Worm (Caenorhabditis elegans) whole organism, dauer: ENCODE measurements around the gene vig-1.

Experiments used
- unc-62 ChIP-seq: sonication (generic microtip); optimal IDR thresholded peaks from 2 replicates; lab custom pipeline; 2017; ENCODE audit warnings: missing biosample characterization, missing genetic modification reagents, missing genetic modification characterization

The vig-1 gene

DNA sequence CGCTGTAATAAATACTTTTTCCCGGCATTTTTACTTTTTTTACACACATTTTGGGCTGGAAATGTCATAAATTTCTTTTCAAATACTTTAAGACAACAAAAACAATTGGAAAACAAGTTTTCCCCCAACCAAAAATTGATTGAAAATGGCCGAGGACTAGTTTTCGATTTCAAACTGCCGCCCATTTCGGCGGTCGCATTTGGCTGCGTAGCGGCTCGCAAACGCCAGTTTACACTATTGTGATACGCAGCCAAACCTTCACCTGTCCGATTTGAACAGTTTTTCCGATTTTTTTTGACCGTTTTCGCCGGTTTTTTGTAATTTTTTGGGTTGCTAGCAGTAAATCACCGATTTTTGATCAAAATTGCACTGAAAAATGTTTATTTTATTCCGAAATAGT, 425 bp upstream of the vig-1 start:
- TF ChIP-seq unc-62 (GFP tag; lab: Kevin White, UChicago) = no peak

DNA sequence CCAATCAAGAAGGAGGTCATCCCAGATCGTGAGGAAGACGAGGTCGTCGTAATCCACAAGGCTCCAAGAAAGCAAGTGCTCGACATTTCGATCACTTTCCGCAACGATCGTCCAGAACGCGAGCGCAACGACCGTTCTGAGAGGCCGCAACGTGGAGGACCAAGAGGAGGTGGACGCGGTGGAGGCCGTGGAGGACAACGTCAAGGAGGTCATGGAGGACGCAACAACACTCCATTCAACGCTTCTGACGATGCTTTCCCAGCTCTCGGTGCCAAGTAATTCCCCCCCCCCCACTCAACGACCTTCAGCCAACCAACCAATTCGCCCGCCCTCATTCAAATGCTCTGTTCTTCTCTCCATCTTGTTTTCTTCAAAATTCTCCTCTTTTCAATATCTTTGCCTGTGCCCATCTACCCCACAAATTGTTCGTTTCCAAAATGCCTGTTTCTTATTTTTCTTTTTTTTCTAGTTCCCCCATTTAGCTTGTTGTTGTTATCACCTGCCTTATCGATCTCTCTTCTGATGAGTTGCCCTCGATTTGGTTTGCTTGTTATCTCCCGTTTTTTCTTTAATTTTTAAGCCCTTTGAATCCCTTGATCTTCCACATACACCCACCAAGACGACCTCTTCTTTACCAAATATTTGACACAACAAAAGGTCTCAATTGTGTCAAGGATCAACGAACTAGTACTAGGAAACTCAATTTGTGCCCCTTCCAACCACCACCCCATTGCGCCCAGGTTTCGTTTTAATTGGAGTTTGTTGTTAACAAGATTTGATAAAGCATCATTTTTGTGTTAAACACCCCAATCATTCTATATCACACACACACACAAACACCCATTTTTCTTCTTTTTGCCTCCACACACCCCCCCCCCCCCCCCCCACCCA, 1.7 kb downstream of the vig-1 start:
- TF ChIP-seq unc-62 (GFP tag; lab: Kevin White, UChicago) = no peak

ce11 chrII:1323190-1323651, 2.4 kb downstream of the vig-1 start:
- no peak for TF ChIP-seq unc-62 (GFP tag; lab: Kevin White, UChicago)

ce11 chrII:1324017-1324416, 3.2 kb downstream of the vig-1 start:
- no peak for TF ChIP-seq unc-62 (GFP tag; lab: Kevin White, UChicago)

DNA sequence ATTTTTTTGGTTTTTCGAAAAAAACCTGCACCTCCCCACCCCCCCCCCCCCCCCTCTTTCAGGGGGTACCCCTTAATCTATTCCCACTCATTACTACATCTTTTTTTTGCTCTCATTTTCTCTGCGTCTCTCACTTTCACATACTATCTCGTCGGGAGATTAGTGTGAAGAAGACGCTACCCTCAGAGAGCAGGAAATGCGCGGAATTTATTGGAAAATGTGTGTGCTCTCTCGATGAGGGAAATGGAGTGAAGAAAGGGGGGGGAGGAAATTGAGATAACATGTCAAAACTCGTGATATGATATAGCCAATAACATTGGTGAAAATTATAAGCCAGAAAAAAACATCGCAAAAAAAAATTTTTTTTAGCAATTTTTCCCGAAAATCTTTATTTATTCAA, 4.8 kb downstream of the vig-1 start:
- no peak for TF ChIP-seq unc-62 (GFP tag; lab: Kevin White, UChicago)

DNA sequence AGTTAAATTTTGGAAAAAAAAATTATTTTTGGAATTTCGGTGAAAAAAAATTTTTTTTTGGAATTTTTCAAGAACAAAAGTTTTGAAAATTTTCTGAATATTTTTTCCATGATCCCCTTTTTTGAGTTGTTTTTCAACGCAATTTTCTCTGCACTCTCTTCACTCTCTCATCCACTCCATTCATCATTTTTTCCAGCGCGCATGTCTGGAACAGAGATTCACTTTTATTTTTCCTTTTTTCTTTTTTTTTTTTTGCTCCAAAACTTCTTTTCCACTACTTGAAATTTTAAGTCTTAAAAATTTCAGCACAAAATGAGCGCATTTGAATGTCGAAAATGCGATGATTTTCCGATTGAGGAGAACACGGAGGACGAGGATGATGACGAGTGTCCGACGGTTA, 5.9 kb downstream of the vig-1 start, which contains the start of gene jip-1:
TSS of gene jip-1 (plus strand) at position 301 of the 400 bp plus-strand sequence.
- TF ChIP-seq unc-62 (GFP tag; lab: Kevin White, UChicago) = no peak

DNA sequence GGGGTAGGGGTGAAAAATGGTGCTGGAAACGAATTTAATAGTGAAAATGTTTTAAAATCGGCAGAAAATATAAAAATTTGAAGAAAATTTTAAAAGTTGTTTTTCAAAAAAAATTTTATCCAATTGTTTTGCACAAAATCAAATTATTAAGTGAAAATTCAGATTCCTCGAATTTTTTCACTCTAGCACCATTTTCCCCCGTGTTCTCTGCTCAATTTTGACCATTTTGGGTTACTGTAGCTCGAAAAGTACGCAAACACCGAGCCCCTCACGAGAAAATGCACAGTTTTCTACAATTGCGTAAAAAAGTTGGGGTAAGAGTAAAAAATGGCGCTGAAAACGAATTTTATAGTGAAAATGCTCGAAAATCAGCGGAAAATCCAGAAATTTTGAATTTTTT, 9.1 kb downstream of the vig-1 start:
- TF ChIP-seq unc-62 (GFP tag; lab: Kevin White, UChicago) = no peak

DNA sequence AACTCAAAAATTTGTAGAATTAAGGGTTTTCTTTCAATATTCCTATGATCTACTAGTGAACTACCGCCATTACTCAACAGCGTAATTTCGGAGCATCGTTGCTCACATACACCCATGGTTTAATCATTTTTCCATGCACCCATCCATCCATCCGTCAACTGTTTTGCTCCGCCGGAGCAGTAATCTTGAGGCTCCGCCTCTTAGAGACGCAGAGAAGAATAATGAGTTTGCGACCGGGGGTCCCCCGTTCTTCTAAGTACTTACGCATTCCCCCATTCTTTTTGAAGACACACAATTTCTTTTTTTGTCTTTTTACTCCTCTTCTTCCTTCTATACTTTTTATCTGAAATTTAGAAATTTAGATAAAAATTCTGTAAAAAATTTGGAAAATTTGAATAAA, 17.4 kb downstream of the vig-1 start:
- no peak for TF ChIP-seq unc-62 (GFP tag; lab: Kevin White, UChicago)

DNA sequence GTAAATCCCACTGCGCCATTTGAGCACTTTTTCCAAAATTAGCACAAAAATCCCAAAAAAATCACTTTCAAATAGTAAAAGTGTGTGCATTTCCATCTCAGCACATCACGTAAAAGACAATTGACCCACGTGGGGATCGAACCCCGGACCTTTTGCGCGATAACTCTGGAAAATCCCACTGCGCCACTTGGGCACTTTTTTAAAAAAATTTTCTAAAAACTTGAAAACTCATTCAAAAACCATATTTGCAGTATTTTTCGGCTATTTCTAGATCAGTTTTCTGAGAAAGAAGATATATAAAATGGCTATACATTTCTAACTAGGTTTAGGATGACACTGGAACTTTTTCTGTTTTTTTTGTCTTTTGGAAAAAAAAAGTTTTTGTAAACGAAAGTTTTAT, 19.2 kb downstream of the vig-1 start:
- TF ChIP-seq unc-62 (GFP tag; lab: Kevin White, UChicago) = no peak

- TF ChIP-seq unc-62 (GFP tag; lab: Kevin White, UChicago) = no peak
Measured at ce11 chrII:1341416-1341815, 20.6 kb downstream of the vig-1 start.

- TF ChIP-seq unc-62 (GFP tag; lab: Kevin White, UChicago) = no peak
Measured at ce11 chrII:1343748-1344147, 22.9 kb downstream of the vig-1 start.

- TF ChIP-seq unc-62 (GFP tag; lab: Kevin White, UChicago) = no peak
Measured at ce11 chrII:1344524-1345119, 23.8 kb downstream of the vig-1 start.

DNA sequence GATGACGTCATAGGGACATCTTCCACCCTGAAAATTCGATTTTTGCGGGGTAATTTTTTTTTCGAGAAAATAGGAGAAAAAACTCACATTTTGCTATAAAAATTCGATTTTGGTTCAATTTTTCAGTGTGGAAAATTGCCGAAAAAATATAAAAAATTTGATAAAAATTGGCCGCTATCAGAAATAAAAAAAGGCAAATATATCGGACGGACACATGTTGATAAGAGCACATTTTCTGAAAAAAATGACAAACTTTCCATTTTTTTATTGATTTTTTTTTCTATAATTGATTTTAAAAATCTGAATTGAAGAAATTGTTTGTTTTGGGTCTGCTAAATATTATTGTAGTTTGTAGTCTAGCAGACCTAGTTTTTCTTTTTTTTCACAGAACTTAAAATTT, 34.6 kb downstream of the vig-1 start, which contains the start of gene C13A10.1:
TSS of gene C13A10.1 (minus strand) at position 170 of the 400 bp plus-strand sequence.
- no peak for TF ChIP-seq unc-62 (GFP tag; lab: Kevin White, UChicago)

ce11 chrII:1357262-1357661, 36.4 kb downstream of the vig-1 start:
- no peak for TF ChIP-seq unc-62 (GFP tag; lab: Kevin White, UChicago)

ce11 chrII:1357905-1358304, 37.1 kb downstream of the vig-1 start, which contains the start of gene C13A10.2:
C13A10.2 (minus strand) TSS chrII:1358005.
- no peak for TF ChIP-seq unc-62 (GFP tag; lab: Kevin White, UChicago)

- no peak for TF ChIP-seq unc-62 (GFP tag; lab: Kevin White, UChicago)
Measured at ce11 chrII:1360257-1360656, 39.4 kb downstream of the vig-1 start.
